Fruit fly (Drosophila melanogaster): Measurements from ENCODE around the gene GlcAT-I.

dm6 chrX:4170492-4170891 lies 39.5 kb downstream of the GlcAT-I start:
- TF ChIP-seq CG8478 (optimal IDR thresholded peaks at IDR 0.05) = no peak
- no peak for TF ChIP-seq psq (optimal IDR thresholded peaks at IDR 0.05)
- no peak for TF ChIP-seq pan (optimal IDR thresholded peaks at IDR 0.05)
- no peak for TF ChIP-seq EcR (GFP tag; optimal IDR thresholded peaks at IDR 0.05)
- TF ChIP-seq Dll (optimal IDR thresholded peaks at IDR 0.05) = no peak
